Worm (Caenorhabditis elegans) whole organism, L1 larva: ENCODE results near the gene skr-3.

Source experiments
- C04F5.9 ChIP-seq: sonication (generic microtip); optimal IDR thresholded peaks from 2 replicates; lab custom pipeline; 2016; ENCODE audit warnings: missing genetic modification characterization, missing compliant biosample characterization
- aha-1 ChIP-seq: fragments of 150-350 bp; optimal IDR thresholded peaks from 2 replicates; lab custom pipeline; 2014; ENCODE audit warnings: missing biosample characterization, missing genetic modification characterization
- alr-1 ChIP-seq: fragments of 200-800 bp; sonication (Bioruptor generic); optimal IDR thresholded peaks from 2 replicates; lab custom pipeline; 2018; ENCODE audit warnings: borderline replicate concordance, mild to moderate bottlenecking, missing genetic modification characterization, missing compliant biosample characterization
- ama-1 ChIP-seq: fragments of 150-350 bp; optimal IDR thresholded peaks from 2 replicates; lab custom pipeline; 2014
- ceh-8 ChIP-seq: fragments of 200-800 bp; sonication (Bioruptor generic); optimal IDR thresholded peaks from 2 replicates; lab custom pipeline; 2018; ENCODE audit warnings: mild to moderate bottlenecking, missing genetic modification characterization, moderate library complexity, missing compliant biosample characterization
- ceh-82 ChIP-seq, 3 experiments: fragments of 150-350 bp in 1 of 3; sonication (generic microtip) in 2 of 3; optimal IDR thresholded peaks; 2 replicates each; lab custom pipeline; 2014 to 2017; ENCODE audit warnings: missing biosample characterization in 3 of 3, missing genetic modification characterization in 3 of 3
- ceh-88 ChIP-seq: fragments of 200-800 bp; sonication (Bioruptor generic); IDR thresholded peaks from 2 replicates; pipeline ENCODE4 v1.3.6; 2022; ENCODE audit warnings: missing genetic modification characterization, missing compliant biosample characterization
- dpl-1 ChIP-seq, 3 experiments: fragments of 150-350 bp in 2 of 3; sonication (generic microtip) in 1 of 3; optimal IDR thresholded peaks; 2 replicates each; lab custom pipeline; 2014 to 2017; ENCODE audit warnings: missing biosample characterization in 3 of 3, missing genetic modification characterization in 3 of 3, missing genetic modification reagents in 3 of 3
- efl-1 ChIP-seq, 4 experiments: fragments of 150-350 bp; optimal IDR thresholded peaks in 3 of 4; peaks in 1 of 4; 1 replicate in 1 of 4; 2 replicates in 3 of 4; lab custom pipeline; 2014; ENCODE audit warnings: missing biosample characterization in 2 of 4, missing genetic modification characterization in 2 of 4, missing genetic modification reagents in 2 of 4
- egl-27 ChIP-seq, 2 experiments: fragments of 150-350 bp in 1 of 2; sonication (generic microtip); optimal IDR thresholded peaks; 3 replicates each; lab custom pipeline; 2017 to 2018; ENCODE audit warnings: missing biosample characterization in 2 of 2, missing genetic modification characterization in 2 of 2, missing genetic modification reagents in 2 of 2
- elt-2 ChIP-seq: sonication (generic microtip); optimal IDR thresholded peaks from 2 replicates; lab custom pipeline; 2016; ENCODE audit warnings: missing genetic modification characterization, mild to moderate bottlenecking, inconsistent platforms, missing compliant biosample characterization, missing genetic modification reagents
- ets-5 ChIP-seq: fragments of 200-800 bp; sonication (Bioruptor generic); IDR thresholded peaks from 2 replicates; pipeline ENCODE4 v1.3.6; 2022; ENCODE audit warnings: missing genetic modification characterization, missing compliant biosample characterization
- hpl-2 ChIP-seq: fragments of 150-350 bp; optimal IDR thresholded peaks from 2 replicates; lab custom pipeline; 2014; ENCODE audit warnings: missing biosample characterization, missing genetic modification reagents, missing genetic modification characterization
- lin-13 ChIP-seq: fragments of 150-350 bp; optimal IDR thresholded peaks from 2 replicates; lab custom pipeline; 2014; ENCODE audit warnings: missing biosample characterization, missing genetic modification reagents, missing genetic modification characterization
- mef-2 ChIP-seq: fragments of 150-350 bp; optimal IDR thresholded peaks from 2 replicates; lab custom pipeline; 2014; ENCODE audit warnings: missing biosample characterization, missing genetic modification characterization
- nhr-77 ChIP-seq: fragments of 150-350 bp; optimal IDR thresholded peaks from 2 replicates; lab custom pipeline; 2014; ENCODE audit warnings: missing biosample characterization, missing genetic modification characterization
- pax-3 ChIP-seq: fragments of 200-800 bp; sonication (Bioruptor generic); optimal IDR thresholded peaks from 2 replicates; lab custom pipeline; 2018; ENCODE audit warnings: mild to moderate bottlenecking, missing genetic modification characterization, moderate library complexity, missing compliant biosample characterization
- skn-1 ChIP-seq: fragments of 150-350 bp; optimal IDR thresholded peaks from 2 replicates; lab custom pipeline; 2014; ENCODE audit warnings: missing biosample characterization, missing genetic modification characterization
- snpc-4 ChIP-seq: fragments of 150-350 bp; optimal IDR thresholded peaks from 2 replicates; lab custom pipeline; 2014; ENCODE audit warnings: missing biosample characterization, missing genetic modification characterization
- sox-4 ChIP-seq: sonication (generic microtip); optimal IDR thresholded peaks from 2 replicates; lab custom pipeline; 2016; ENCODE audit warnings: missing genetic modification characterization, missing compliant biosample characterization
- sptf-1 ChIP-seq: fragments of 150-350 bp; optimal IDR thresholded peaks from 2 replicates; lab custom pipeline; 2014; ENCODE audit warnings: missing biosample characterization, missing genetic modification characterization
- tlp-1 ChIP-seq: fragments of 150-350 bp; optimal IDR thresholded peaks from 2 replicates; lab custom pipeline; 2014; ENCODE audit warnings: missing biosample characterization, missing genetic modification characterization
- unc-30 ChIP-seq: sonication (generic microtip); optimal IDR thresholded peaks from 2 replicates; lab custom pipeline; 2017; ENCODE audit warnings: missing biosample characterization, missing genetic modification characterization
- unc-86 ChIP-seq: sonication (generic microtip); optimal IDR thresholded peaks from 2 replicates; lab custom pipeline; 2016; ENCODE audit warnings: missing genetic modification characterization, missing compliant biosample characterization
- unc-98 ChIP-seq: fragments of 200-800 bp; sonication (Bioruptor generic); IDR thresholded peaks from 2 replicates; pipeline ENCODE4 v1.3.6; 2022; ENCODE audit warnings: missing genetic modification characterization, missing compliant biosample characterization
- zag-1 ChIP-seq: fragments of 150-350 bp; optimal IDR thresholded peaks from 2 replicates; lab custom pipeline; 2014; ENCODE audit warnings: missing biosample characterization, missing genetic modification characterization
- zip-4 ChIP-seq: fragments of 200-800 bp; sonication (Bioruptor generic); optimal IDR thresholded peaks from 2 replicates; lab custom pipeline; 2018; ENCODE audit warnings: mild to moderate bottlenecking, missing genetic modification characterization, moderate library complexity, missing compliant biosample characterization
- ztf-4 ChIP-seq: fragments of 150-350 bp; optimal IDR thresholded peaks from 2 replicates; lab custom pipeline; 2014; ENCODE audit warnings: missing biosample characterization, missing genetic modification characterization

Gene skr-3

DNA sequence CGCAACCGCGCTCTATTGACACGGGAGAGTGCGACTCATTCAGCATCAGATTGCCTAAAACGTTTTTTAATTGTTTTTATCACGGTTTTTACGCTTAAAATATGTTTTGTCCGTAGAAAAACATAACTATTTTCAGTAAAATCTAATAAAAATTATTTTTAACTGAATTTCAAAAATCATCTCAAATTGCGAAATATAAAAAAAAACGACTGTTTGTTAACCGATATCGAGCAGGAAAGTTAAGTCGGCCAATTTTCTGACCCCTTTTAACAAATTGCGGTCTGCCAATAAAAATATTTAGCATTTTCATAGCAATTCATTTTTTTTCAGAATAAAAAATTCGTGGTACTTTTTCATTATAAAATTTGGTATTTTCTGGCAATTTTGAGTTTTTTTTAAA lies 385 bp upstream of the skr-3 start:
- TF ChIP-seq zip-4 (GFP tag; lab: Kevin White, UChicago) = peak; percentile 82
- TF ChIP-seq sptf-1 (tag; lab: Kevin White, UChicago) = no peak

DNA sequence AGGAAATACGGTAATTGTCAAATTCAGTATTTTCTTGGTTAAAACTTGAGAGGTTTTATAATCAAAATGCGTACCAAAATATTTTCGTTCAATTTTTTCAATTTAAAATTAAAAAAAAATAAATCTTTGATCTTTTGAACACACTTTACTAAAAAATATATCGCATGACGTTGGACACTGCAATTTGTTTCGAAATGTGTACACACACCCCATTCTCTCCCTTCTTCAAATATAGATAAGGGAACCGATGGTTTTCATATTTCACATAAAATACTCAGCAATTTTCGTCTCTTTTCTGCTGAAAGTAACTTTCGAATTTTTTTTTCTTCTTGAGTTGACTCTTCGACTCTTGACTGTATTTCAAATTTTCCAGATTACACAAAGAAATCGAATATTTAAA lies 567 bp downstream of the skr-3 start:
- TF ChIP-seq efl-1 (optimal IDR thresholded peaks at IDR 0.05; lab: Kevin White, UChicago) = no peak
- peak in 1 of 2 experiments; percentile 22 for TF ChIP-seq efl-1 (GFP tag; optimal IDR thresholded peaks at IDR 0.05 in 1 of 2; lab: Kevin White, UChicago)
- TF ChIP-seq ama-1 (lab: Kevin White, UChicago) = no peak

DNA sequence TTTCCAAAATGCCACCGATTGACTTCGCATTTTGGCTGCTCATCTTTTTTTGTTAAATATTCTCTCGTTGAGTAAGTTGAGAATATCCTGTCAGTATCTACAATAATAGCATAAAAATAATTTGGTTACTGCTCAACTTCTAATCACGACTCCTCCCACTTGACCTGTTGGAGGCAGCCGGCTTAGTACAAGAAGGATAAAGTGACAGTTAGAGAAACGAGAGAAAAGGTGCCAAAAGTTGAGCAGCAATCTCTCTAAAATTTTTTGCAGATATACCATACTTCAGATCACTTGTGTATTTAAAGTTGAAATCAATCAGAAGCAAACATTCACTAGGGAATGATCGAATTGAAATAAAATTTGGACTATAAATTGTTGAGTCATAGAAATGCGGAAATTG lies 3.9 kb downstream of the skr-3 start, which contains the start of gene nhr-111:
Gene nhr-111, minus strand, starts transcription at position 101 of the 400 bp plus-strand sequence.
- no peak for TF ChIP-seq ztf-4 (tag; lab: Kevin White, UChicago)
- no peak for TF ChIP-seq hpl-2 (GFP tag; lab: Kevin White, UChicago)
- TF ChIP-seq alr-1 = no peak
- no peak for TF ChIP-seq tlp-1 (tag; lab: Kevin White, UChicago)
- TF ChIP-seq elt-2 (tag; lab: Kevin White, UChicago) = no peak
- no peak for TF ChIP-seq sox-4
- TF ChIP-seq pax-3 = no peak
- no peak for TF ChIP-seq unc-98 (GFP tag; lab: Robert Waterston, UW)
- TF ChIP-seq nhr-77 (tag; lab: Kevin White, UChicago) = no peak

DNA sequence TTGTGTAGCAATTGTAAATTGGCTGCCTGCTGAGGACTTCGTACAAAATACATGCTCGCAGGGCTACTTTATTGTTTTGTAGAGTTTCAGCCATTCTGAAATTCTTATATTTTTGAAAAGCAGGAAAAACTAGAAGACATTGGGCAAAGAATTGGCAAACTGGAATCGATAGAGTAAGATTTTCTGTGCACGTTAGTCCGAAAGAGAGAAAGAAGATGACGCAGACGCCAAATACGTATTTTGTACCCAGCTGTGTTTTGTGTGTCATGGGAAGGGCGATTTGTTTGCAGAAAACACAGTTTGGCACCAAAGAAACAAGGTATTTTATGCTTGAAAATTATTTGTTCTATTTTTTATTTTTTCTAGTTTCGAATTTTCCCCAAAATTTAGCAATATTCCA lies 6.5 kb downstream of the skr-3 start, which contains the start of gene fbxa-143:
Gene fbxa-143, minus strand, starts transcription at position 101 of the 400 bp plus-strand sequence.
- TF ChIP-seq C04F5.9 (tag; lab: Kevin White, UChicago) = no peak
- no peak for TF ChIP-seq efl-1 (optimal IDR thresholded peaks at IDR 0.05; lab: Kevin White, UChicago)
- peak in 1 of 2 experiments; percentile 6 for TF ChIP-seq efl-1 (GFP tag; optimal IDR thresholded peaks at IDR 0.05 in 1 of 2; lab: Kevin White, UChicago)

DNA sequence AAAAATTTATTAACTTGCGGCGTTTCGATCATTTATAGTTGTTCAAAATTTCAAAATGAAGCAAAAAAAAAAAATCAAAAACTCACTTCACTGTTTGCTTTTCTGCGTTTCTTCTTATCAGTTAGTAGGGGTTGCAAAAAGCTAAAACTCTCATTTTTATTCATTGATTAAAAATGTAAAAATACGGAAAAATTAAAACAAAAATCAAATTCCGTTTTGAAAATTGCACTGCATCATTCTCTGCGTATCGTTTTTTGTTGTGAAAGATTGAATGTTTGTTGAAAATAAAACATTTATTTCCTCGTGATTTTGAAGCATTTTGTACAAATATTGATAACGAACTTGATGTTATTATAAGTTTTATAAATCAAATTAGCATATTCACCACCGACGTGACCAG lies 8.2 kb downstream of the skr-3 start:
- no peak for TF ChIP-seq unc-86 (tag; lab: Kevin White, UChicago)
- peak; percentile 20 for TF ChIP-seq elt-2 (tag; lab: Kevin White, UChicago)

DNA sequence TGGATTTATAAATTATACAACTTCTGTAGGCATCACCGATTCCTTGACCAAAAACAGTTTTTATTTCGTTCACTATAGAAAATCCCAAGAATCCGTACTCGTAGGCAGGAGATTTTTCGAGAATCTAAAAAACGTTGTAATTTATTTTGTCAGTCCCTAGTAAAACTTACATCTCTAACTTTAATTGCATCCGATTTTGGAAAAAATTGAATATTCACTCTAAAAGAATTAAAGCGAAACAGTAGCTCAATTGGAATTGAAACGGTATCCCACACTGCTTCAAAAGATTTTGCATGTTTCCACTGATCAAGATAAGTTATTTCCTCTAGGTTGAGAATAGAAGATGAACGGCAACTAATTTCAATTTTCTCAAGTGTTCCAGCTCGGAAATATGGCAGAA lies 10.4 kb downstream of the skr-3 start, which contains the start of gene fbxa-142:
Gene fbxa-142, minus strand, starts transcription at position 101 of the 400 bp plus-strand sequence.
- TF ChIP-seq ama-1 (lab: Kevin White, UChicago) (no peak), ets-5 (GFP tag; lab: Robert Waterston, UW) (no peak), ceh-88 (GFP tag; lab: Robert Waterston, UW) (no peak), snpc-4 (tag; lab: Kevin White, UChicago) (no peak), skn-1 (tag; lab: Kevin White, UChicago) (no peak), dpl-1 (GFP tag; optimal IDR thresholded peaks at IDR 0.05; lab: Kevin White, UChicago) (no peak), ceh-8 (GFP tag; lab: Kevin White, UChicago) (no peak)

DNA sequence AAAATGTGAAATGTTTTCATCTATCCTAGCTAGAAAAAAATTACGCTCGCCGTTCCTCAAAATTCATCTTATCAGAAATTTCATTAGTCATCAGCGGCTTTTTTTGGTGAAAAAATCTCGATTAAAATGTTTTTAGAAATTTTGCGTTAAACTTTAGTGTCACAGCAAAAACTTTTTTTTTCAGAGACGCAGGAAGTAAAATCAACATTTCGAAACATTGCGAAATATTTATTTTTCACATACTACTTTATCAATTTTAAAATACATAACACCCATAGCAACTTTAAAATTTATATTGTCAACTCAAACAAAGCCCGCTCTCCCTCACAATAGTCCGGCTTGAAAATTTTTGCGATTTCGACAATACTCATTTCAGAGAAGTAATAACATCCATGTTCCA lies 11.3 kb downstream of the skr-3 start:
- TF ChIP-seq ceh-82 (tag; optimal IDR thresholded peaks at IDR 0.05; lab: Kevin White, UChicago) (no peak), zip-4 (GFP tag; lab: Kevin White, UChicago) (peak; percentile 15)

DNA sequence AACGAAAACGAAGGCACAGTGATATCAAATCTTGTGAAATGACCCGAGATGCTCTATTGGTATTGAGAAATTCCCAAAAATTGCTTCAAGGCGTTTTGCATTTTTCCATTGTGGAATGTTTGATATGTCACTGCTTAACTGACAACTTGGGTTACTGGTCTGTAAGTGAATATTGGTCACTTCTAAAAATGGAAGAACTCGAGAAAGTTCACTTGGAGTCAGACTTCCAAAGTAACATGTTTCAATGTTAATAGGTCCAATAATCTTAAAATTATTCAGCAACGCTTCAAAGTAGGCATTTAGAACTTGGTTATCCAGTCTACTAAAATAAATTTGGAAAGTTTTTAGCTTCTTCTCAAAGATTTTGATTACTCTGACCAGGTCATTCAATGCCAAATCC lies 11.8 kb downstream of the skr-3 start, which contains the start of gene fbxa-144:
Gene fbxa-144, minus strand, starts transcription at position 101 of the 400 bp plus-strand sequence.
- TF ChIP-seq mef-2 = no peak
- TF ChIP-seq egl-27 (tag; optimal IDR thresholded peaks at IDR 0.05; lab: Kevin White, UChicago) = no peak

DNA sequence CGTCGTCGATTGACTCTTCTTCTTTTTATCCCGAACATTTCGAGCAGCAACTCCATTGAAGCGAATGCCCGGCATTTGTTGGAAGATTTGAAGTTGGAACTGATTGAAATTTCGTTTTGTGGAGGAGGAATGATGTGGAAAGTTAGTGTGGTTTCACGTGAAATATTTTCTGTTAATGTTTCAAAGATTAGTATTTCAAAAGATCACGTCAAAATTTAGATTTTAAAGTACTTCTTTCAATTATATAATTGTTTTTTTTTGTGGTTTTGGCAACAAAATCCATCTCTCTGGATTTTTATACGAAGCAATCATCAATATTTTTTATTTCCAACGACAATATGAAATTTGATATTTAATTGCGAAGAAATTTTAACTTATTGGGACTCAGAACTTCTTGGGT lies 16.2 kb downstream of the skr-3 start, which contains the start of gene F44G3.7:
Gene F44G3.7, minus strand, starts transcription at position 101 of the 400 bp plus-strand sequence.
- TF ChIP-seq C04F5.9 (tag; lab: Kevin White, UChicago) (no peak), unc-30 (tag; lab: Kevin White, UChicago) (no peak), mef-2 (no peak), aha-1 (no peak), snpc-4 (tag; lab: Kevin White, UChicago) (no peak), lin-13 (GFP tag; lab: Kevin White, UChicago) (no peak), zag-1 (tag; lab: Kevin White, UChicago) (no peak), ets-5 (GFP tag; lab: Robert Waterston, UW) (no peak), hpl-2 (GFP tag; lab: Kevin White, UChicago) (no peak), zip-4 (GFP tag; lab: Kevin White, UChicago) (no peak)
